Worm (Caenorhabditis elegans): ENCODE results near the gene zipt-9.

Gene zipt-9

ce11 chrV:13724781-13725180 is 9.7 kb upstream of the zipt-9 start, which contains the start of gene F35E12.2:
Gene F35E12.2 (minus strand): TSS chrV:13724881.
- TF ChIP-seq ama-1 (optimal IDR thresholded peaks at IDR 0.05) (no peak), sea-1 (GFP tag; conservative IDR thresholded peaks at IDR 0.05) (no peak), tra-4 (tag; optimal IDR thresholded peaks at IDR 0.05) (no peak), tbx-37 (GFP tag; conservative IDR thresholded peaks at IDR 0.05) (no peak), hmbx-1 (tag; optimal IDR thresholded peaks at IDR 0.05) (no peak), hmg-4 (GFP tag; optimal IDR thresholded peaks at IDR 0.05) (no peak), tbx-11 (GFP tag; IDR thresholded peaks at IDR 0.05) (no peak), B0310.2 (tag; optimal IDR thresholded peaks at IDR 0.05) (no peak)

- no peak for TF ChIP-seq hmg-4 (GFP tag; optimal IDR thresholded peaks at IDR 0.05)
These were observed 1.5 kb upstream of the zipt-9 start, which contains the start of gene T01D3.6 for ce11 chrV:13716531-13716930. Gene T01D3.6 (plus strand): TSS chrV:13716824.

ce11 chrV:13711060-13711459 is 4.0 kb downstream of the zipt-9 start, which contains the start of gene srx-96:
Gene srx-96 (plus strand): TSS chrV:13711360.
- TF ChIP-seq tra-4 (tag; optimal IDR thresholded peaks at IDR 0.05): no peak
- TF ChIP-seq tbx-11 (GFP tag; IDR thresholded peaks at IDR 0.05): no peak
- no peak for TF ChIP-seq ceh-13 (GFP tag; optimal IDR thresholded peaks at IDR 0.05)
- TF ChIP-seq scrt-1 (GFP tag; IDR thresholded peaks at IDR 0.05): no peak
- no peak for TF ChIP-seq tbx-37 (GFP tag; conservative IDR thresholded peaks at IDR 0.05)
- TF ChIP-seq ets-7 (tag; optimal IDR thresholded peaks at IDR 0.05): no peak
- no peak for TF ChIP-seq hmbx-1 (tag; optimal IDR thresholded peaks at IDR 0.05)
- no peak for TF ChIP-seq F13C5.2 (tag; optimal IDR thresholded peaks at IDR 0.05)
- no peak for TF ChIP-seq hnd-1 (tag; optimal IDR thresholded peaks at IDR 0.05)
- TF ChIP-seq sea-1 (GFP tag; conservative IDR thresholded peaks at IDR 0.05): no peak
- no peak for TF ChIP-seq flt-1 (GFP tag; IDR thresholded peaks at IDR 0.05)
- TF ChIP-seq pes-1 (GFP tag; IDR thresholded peaks at IDR 0.05): no peak
- no peak for TF ChIP-seq ama-1 (optimal IDR thresholded peaks at IDR 0.05)
- no peak for TF ChIP-seq ceh-36 (tag; optimal IDR thresholded peaks at IDR 0.05)
- no peak for TF ChIP-seq B0310.2 (tag; optimal IDR thresholded peaks at IDR 0.05)
- TF ChIP-seq aly-1 (tag; optimal IDR thresholded peaks at IDR 0.05): no peak
- no peak for TF ChIP-seq hmg-4 (GFP tag; optimal IDR thresholded peaks at IDR 0.05)

ce11 chrV:13707295-13707694 is 7.8 kb downstream of the zipt-9 start, which contains the start of gene hlh-34:
Gene hlh-34 (minus strand): TSS chrV:13707395.
- no peak for TF ChIP-seq pes-1 (GFP tag; IDR thresholded peaks at IDR 0.05)
- TF ChIP-seq flt-1 (GFP tag; IDR thresholded peaks at IDR 0.05): no peak

ce11 chrV:13703960-13704359 is 11.1 kb downstream of the zipt-9 start, which contains the start of gene T01D3.3:
Gene T01D3.3 (plus strand): TSS chrV:13704271.
- TF ChIP-seq ceh-36 (tag; optimal IDR thresholded peaks at IDR 0.05) (peak; percentile 10), hmbx-1 (tag; optimal IDR thresholded peaks at IDR 0.05) (no peak)

ce11 chrV:13694103-13694502 is 21.0 kb downstream of the zipt-9 start:
- TF ChIP-seq hmbx-1 (tag; optimal IDR thresholded peaks at IDR 0.05) (no peak), sea-1 (GFP tag; conservative IDR thresholded peaks at IDR 0.05) (no peak), F13C5.2 (tag; optimal IDR thresholded peaks at IDR 0.05) (no peak), tbx-11 (GFP tag; IDR thresholded peaks at IDR 0.05) (no peak), B0310.2 (tag; optimal IDR thresholded peaks at IDR 0.05) (no peak), flt-1 (GFP tag; IDR thresholded peaks at IDR 0.05) (no peak), scrt-1 (GFP tag; IDR thresholded peaks at IDR 0.05) (no peak), hmg-4 (GFP tag; optimal IDR thresholded peaks at IDR 0.05) (no peak), ama-1 (optimal IDR thresholded peaks at IDR 0.05) (no peak), tbx-37 (GFP tag; conservative IDR thresholded peaks at IDR 0.05) (no peak), ceh-36 (tag; optimal IDR thresholded peaks at IDR 0.05) (no peak), tra-4 (tag; optimal IDR thresholded peaks at IDR 0.05) (no peak), ets-7 (tag; optimal IDR thresholded peaks at IDR 0.05) (no peak), aly-1 (tag; optimal IDR thresholded peaks at IDR 0.05) (no peak), ceh-13 (GFP tag; optimal IDR thresholded peaks at IDR 0.05) (no peak), pes-1 (GFP tag; IDR thresholded peaks at IDR 0.05) (no peak), hnd-1 (tag; optimal IDR thresholded peaks at IDR 0.05) (no peak)

ce11 chrV:13690276-13690675 is 24.8 kb downstream of the zipt-9 start:
- no peak for TF ChIP-seq ama-1 (optimal IDR thresholded peaks at IDR 0.05)
- no peak for TF ChIP-seq tbx-11 (GFP tag; IDR thresholded peaks at IDR 0.05)
- TF ChIP-seq flt-1 (GFP tag; IDR thresholded peaks at IDR 0.05): no peak
- TF ChIP-seq hmg-4 (GFP tag; optimal IDR thresholded peaks at IDR 0.05): no peak
- no peak for TF ChIP-seq ets-7 (tag; optimal IDR thresholded peaks at IDR 0.05)
- no peak for TF ChIP-seq aly-1 (tag; optimal IDR thresholded peaks at IDR 0.05)
- TF ChIP-seq B0310.2 (tag; optimal IDR thresholded peaks at IDR 0.05): no peak
- TF ChIP-seq F13C5.2 (tag; optimal IDR thresholded peaks at IDR 0.05): no peak
- TF ChIP-seq tra-4 (tag; optimal IDR thresholded peaks at IDR 0.05): no peak
- TF ChIP-seq scrt-1 (GFP tag; IDR thresholded peaks at IDR 0.05): no peak
- no peak for TF ChIP-seq sea-1 (GFP tag; conservative IDR thresholded peaks at IDR 0.05)
- TF ChIP-seq ceh-36 (tag; optimal IDR thresholded peaks at IDR 0.05): no peak

- no peak for TF ChIP-seq ets-7 (tag; optimal IDR thresholded peaks at IDR 0.05)
These were observed 25.5 kb downstream of the zipt-9 start, which contains the start of gene T01D3.1 for ce11 chrV:13689592-13689991. Gene T01D3.1 (plus strand): TSS chrV:13689892.

- TF ChIP-seq hmbx-1 (tag; optimal IDR thresholded peaks at IDR 0.05) (no peak), pes-1 (GFP tag; IDR thresholded peaks at IDR 0.05) (no peak), ama-1 (optimal IDR thresholded peaks at IDR 0.05) (no peak), flt-1 (GFP tag; IDR thresholded peaks at IDR 0.05) (no peak)
These were observed 27.6 kb downstream of the zipt-9 start for ce11 chrV:13687504-13687903.
